Fruit fly (Drosophila melanogaster): Measurements from ENCODE around the gene Decay.

- TF ChIP-seq net (GFP tag; optimal IDR thresholded peaks at IDR 0.05) (no peak), Gug (GFP tag; IDR thresholded peaks at IDR 0.05) (no peak)
Observed at dm6 chr3R:16468556-16468955, 32.3 kb downstream of the Decay start.

All from whole organism, prepupa.